Fruit fly (Drosophila melanogaster) S2 (cell line): ENCODE data around the gene CG32700.

ENCODE experiments used
- CG8478 ChIP-seq: fragments of >200 bp; optimal IDR thresholded peaks from 2 replicates; lab custom pipeline; 2018
- CTCF ChIP-seq, 2 experiments: fragments of >200 bp; optimal IDR thresholded peaks; 2 replicates each; lab custom pipeline; 2018

DNA sequence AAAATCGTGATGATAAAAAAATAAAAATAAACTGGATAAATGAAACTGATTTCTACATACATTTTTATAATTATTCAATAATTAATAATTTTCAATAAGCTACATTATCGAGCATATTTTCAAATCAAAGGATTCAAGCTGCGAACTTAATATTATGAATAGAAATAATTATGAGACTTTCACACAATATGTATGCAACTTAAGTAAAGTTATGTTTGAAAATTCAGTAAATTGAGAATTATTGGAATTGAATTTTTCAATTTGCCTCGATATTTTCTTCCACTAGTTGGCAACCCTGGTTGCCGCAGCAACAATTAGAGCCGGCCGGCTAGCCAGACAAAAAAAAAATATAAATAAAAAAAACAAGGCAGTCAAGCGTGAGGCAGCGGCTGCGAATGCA, 83.6 kb downstream of the CG32700 start:
- no peak for TF ChIP-seq CTCF (optimal IDR thresholded peaks at IDR 0.05; lab: Kevin White, UChicago)
- no peak for TF ChIP-seq CG8478 (lab: Kevin White, UChicago)
